Worm (Caenorhabditis elegans): ENCODE results near the gene ccf-1.
A peak's percentile ranks its signal among the peaks of the same experiment; 100 is the strongest.

Gene ccf-1

ce11 chrIII:11920187-11920785, at the start of gene ccf-1, which contains the start of gene trap-4 (continued):
- TF ChIP-seq pax-3 (tag; optimal IDR thresholded peaks at IDR 0.05) (no peak), efl-3 (GFP tag; optimal IDR thresholded peaks at IDR 0.05) (no peak), rnt-1 (tag; optimal IDR thresholded peaks at IDR 0.05) (peak; percentile 47), nhr-90 (tag; optimal IDR thresholded peaks at IDR 0.05; ENCODE audit: poor library complexity) (peak; percentile 20), xbp-1 (tag; optimal IDR thresholded peaks at IDR 0.05) (peak; percentile 40), nhr-85 (tag) (peak; percentile 67), lin-39 (tag; optimal IDR thresholded peaks at IDR 0.05) (no peak), zag-1 (tag; optimal IDR thresholded peaks at IDR 0.05) (no peak), nhr-19 (GFP tag; conservative IDR thresholded peaks at IDR 0.05) (no peak; the same call in 1 of the 2 replicates), ztf-4 (tag; optimal IDR thresholded peaks at IDR 0.05) (peak; percentile 20)

DNA sequence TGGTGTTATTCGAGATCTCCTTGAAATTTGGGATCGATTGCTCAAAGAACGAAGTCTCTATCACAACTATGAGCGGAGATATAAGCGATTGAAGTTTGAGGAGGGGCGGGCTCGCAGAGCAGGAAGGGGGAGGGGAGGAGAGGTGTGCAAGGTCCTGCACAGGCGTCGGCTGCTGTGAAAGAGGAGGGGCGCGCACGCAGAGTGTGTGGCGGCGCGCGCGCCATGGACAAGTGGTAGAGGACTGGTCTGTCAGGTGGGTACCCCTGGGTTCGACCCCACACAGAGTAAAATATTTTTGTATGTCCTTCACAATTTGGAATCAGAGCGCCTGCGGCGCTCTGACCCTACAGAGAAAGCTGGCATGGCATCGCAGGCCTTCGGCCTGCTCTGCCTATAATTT, 47.0 kb upstream of the ccf-1 start:
- TF ChIP-seq unc-98 (GFP tag; IDR thresholded peaks at IDR 0.05) (peak; percentile 43; the same call in 1 of the 2 replicates), grh-1 (GFP tag; IDR thresholded peaks at IDR 0.05) (peak; percentile 61), ceh-88 (GFP tag; IDR thresholded peaks at IDR 0.05) (peak; percentile 59; the same call in 1 of the 2 replicates), nhr-19 (GFP tag; conservative IDR thresholded peaks at IDR 0.05) (peak; percentile 81), mab-9 (GFP tag; IDR thresholded peaks at IDR 0.05) (peak; percentile 40; the same call in 1 of the 2 replicates), snpc-4 (tag; optimal IDR thresholded peaks at IDR 0.05) (peak; percentile 13)

- no peak for TF ChIP-seq nhr-11 (tag; optimal IDR thresholded peaks at IDR 0.05)
- TF ChIP-seq hpl-2 (GFP tag; optimal IDR thresholded peaks at IDR 0.05) = no peak
- no peak for TF ChIP-seq skn-1 (tag; optimal IDR thresholded peaks at IDR 0.05)
- TF ChIP-seq zip-4 (GFP tag; optimal IDR thresholded peaks at IDR 0.05) = no peak
- TF ChIP-seq Y116A8C.19 (tag; optimal IDR thresholded peaks at IDR 0.05; ENCODE audit: borderline replicate concordance) = no peak
- no peak for TF ChIP-seq fkh-4 (tag; optimal IDR thresholded peaks at IDR 0.05; ENCODE audit: borderline replicate concordance)
- TF ChIP-seq pag-3 (tag; optimal IDR thresholded peaks at IDR 0.05; ENCODE audit: borderline replicate concordance, insufficient read depth) = no peak
- TF ChIP-seq blmp-1 (tag; optimal IDR thresholded peaks at IDR 0.05) = no peak
- no peak for TF ChIP-seq sptf-1 (tag; optimal IDR thresholded peaks at IDR 0.05)
These were observed 40.0 kb upstream of the ccf-1 start, which contains the start of gene top-3 for ce11 chrIII:11960080-11960479. TSS of gene top-3 (minus strand) at chrIII:11960180.

- TF ChIP-seq pqm-1 (tag; optimal IDR thresholded peaks at IDR 0.05) (no peak), lir-3 (tag; optimal IDR thresholded peaks at IDR 0.05; ENCODE audit: poor library complexity) (no peak), lsy-2 (tag; optimal IDR thresholded peaks at IDR 0.05) (no peak), ceh-63 (GFP tag; optimal IDR thresholded peaks at IDR 0.05) (no peak), nhr-19 (GFP tag; conservative IDR thresholded peaks at IDR 0.05) (no peak), lin-15B (tag; optimal IDR thresholded peaks at IDR 0.05) (no peak), nhr-47 (tag; optimal IDR thresholded peaks at IDR 0.05) (no peak), nhr-71 (tag; optimal IDR thresholded peaks at IDR 0.05) (no peak), pag-3 (tag; optimal IDR thresholded peaks at IDR 0.05; ENCODE audit: borderline replicate concordance, insufficient read depth) (no peak), ceh-82 (tag; optimal IDR thresholded peaks at IDR 0.05) (no peak), xbp-1 (tag; optimal IDR thresholded peaks at IDR 0.05) (no peak)
These were observed 34.1 kb upstream of the ccf-1 start for ce11 chrIII:11954150-11954549.

- no peak for TF ChIP-seq C16A3.4 (tag; optimal IDR thresholded peaks at IDR 0.05)
- no peak for TF ChIP-seq nhr-237 (tag; optimal IDR thresholded peaks at IDR 0.05)
- no peak for TF ChIP-seq fkh-10 (GFP tag; optimal IDR thresholded peaks at IDR 0.05)
- no peak for TF ChIP-seq lin-14 (GFP tag; optimal IDR thresholded peaks at IDR 0.05)
- no peak for TF ChIP-seq ceh-88 (GFP tag; IDR thresholded peaks at IDR 0.05)
- no peak for TF ChIP-seq hpl-2 (GFP tag; optimal IDR thresholded peaks at IDR 0.05)
- no peak for TF ChIP-seq grh-1 (GFP tag; IDR thresholded peaks at IDR 0.05)
- TF ChIP-seq nhr-90 (tag; optimal IDR thresholded peaks at IDR 0.05; ENCODE audit: poor library complexity) = no peak
- TF ChIP-seq ama-1 (optimal IDR thresholded peaks at IDR 0.05) = no peak
- TF ChIP-seq lin-39 (tag; optimal IDR thresholded peaks at IDR 0.05) = no peak
- no peak for TF ChIP-seq F16B12.6 (tag; optimal IDR thresholded peaks at IDR 0.05)
- TF ChIP-seq ceh-63 (GFP tag; optimal IDR thresholded peaks at IDR 0.05) = no peak
- TF ChIP-seq nhr-12 (tag; optimal IDR thresholded peaks at IDR 0.05) = no peak
- no peak for TF ChIP-seq dpl-1 (GFP tag; optimal IDR thresholded peaks at IDR 0.05)
- TF ChIP-seq vab-15 (tag; optimal IDR thresholded peaks at IDR 0.05) = no peak
- TF ChIP-seq isw-1 (GFP tag; IDR thresholded peaks at IDR 0.05) = no peak
- no peak for TF ChIP-seq lin-15B (tag; optimal IDR thresholded peaks at IDR 0.05)
- TF ChIP-seq nhr-47 (tag; optimal IDR thresholded peaks at IDR 0.05) = no peak
These were observed 31.1 kb upstream of the ccf-1 start for ce11 chrIII:11951111-11951510.

Measured in whole organism, L1 larva.